Worm (Caenorhabditis elegans) whole organism, L4 larva: Measurements from ENCODE around the gene srx-17.

Experiments used
- F10B5.3 ChIP-seq: sonication (generic microtip); optimal IDR thresholded peaks from 2 replicates; lab custom pipeline; 2016; ENCODE audit warnings: mild to moderate bottlenecking, missing genetic modification characterization, missing compliant biosample characterization
- F26F4.8 ChIP-seq: fragments of 200-800 bp; sonication (Bioruptor generic); conservative IDR thresholded peaks from 2 replicates; pipeline ENCODE4 v1.3.6; 2022; ENCODE audit warnings: missing genetic modification characterization, missing compliant biosample characterization
- F37D6.2 ChIP-seq: sonication (generic microtip); optimal IDR thresholded peaks from 2 replicates; lab custom pipeline; 2016; ENCODE audit warnings: mild to moderate bottlenecking, missing genetic modification characterization, missing compliant biosample characterization
- T20F7.1 ChIP-seq: fragments of 200-800 bp; sonication (Bioruptor generic); optimal IDR thresholded peaks from 2 replicates; lab custom pipeline; 2018; ENCODE audit warnings: mild to moderate bottlenecking, missing genetic modification characterization, missing compliant biosample characterization
- aha-1 ChIP-seq: fragments of 150-350 bp; peaks from one replicate; lab custom pipeline; 2014; ENCODE audit warnings: missing biosample characterization, missing genetic modification characterization
- aly-2 ChIP-seq: sonication (generic microtip); optimal IDR thresholded peaks from 2 replicates; lab custom pipeline; 2018; ENCODE audit warnings: missing biosample characterization, missing genetic modification characterization
- arid-1 ChIP-seq: fragments of 200-800 bp; sonication (Bioruptor generic); conservative IDR thresholded peaks from 2 replicates; pipeline ENCODE4 v1.3.6; 2022; ENCODE audit warnings: missing genetic modification reagents, missing genetic modification characterization, missing compliant biosample characterization
- ceh-20 ChIP-seq: fragments of 200-800 bp; sonication (Bioruptor generic); IDR thresholded peaks from 2 replicates; pipeline ENCODE4 v1.3.6; 2022; ENCODE audit warnings: missing genetic modification reagents, missing genetic modification characterization, missing compliant biosample characterization
- ceh-32 ChIP-seq: sonication (generic microtip); optimal IDR thresholded peaks from 2 replicates; lab custom pipeline; 2016; ENCODE audit warnings: mild to moderate bottlenecking, missing genetic modification characterization, missing compliant biosample characterization; ENCODE audit not compliant: poor library complexity
- daf-8 ChIP-seq: fragments of 200-800 bp; sonication (Bioruptor generic); IDR thresholded peaks from 2 replicates; pipeline ENCODE4 v1.3.6; 2022; ENCODE audit warnings: missing genetic modification characterization, missing compliant biosample characterization
- dpl-1 ChIP-seq: fragments of 150-350 bp; optimal IDR thresholded peaks from 2 replicates; lab custom pipeline; 2014; ENCODE audit warnings: missing biosample characterization, missing genetic modification reagents, missing genetic modification characterization
- duxl-1 ChIP-seq: sonication (generic microtip); optimal IDR thresholded peaks from 2 replicates; lab custom pipeline; 2016; ENCODE audit warnings: mild to moderate bottlenecking, missing genetic modification characterization, moderate library complexity, missing compliant biosample characterization; ENCODE audit not compliant: poor library complexity
- dve-1 ChIP-seq: sonication (generic microtip); optimal IDR thresholded peaks from 2 replicates; lab custom pipeline; 2017; ENCODE audit warnings: antibody characterized with exemption, mild to moderate bottlenecking, missing genetic modification characterization, missing compliant biosample characterization; ENCODE audit not compliant: insufficient read depth
- hif-1 ChIP-seq, 2 experiments: sonication (generic microtip); optimal IDR thresholded peaks; 2 replicates each; lab custom pipeline; 2016 to 2017; ENCODE audit warnings: missing compliant biosample characterization in 2 of 2, missing genetic modification characterization in 2 of 2, missing genetic modification reagents in 2 of 2, missing genotype in 2 of 2, mild to moderate bottlenecking in 1 of 2
- hlh-11 ChIP-seq: fragments of 200-800 bp; sonication (Bioruptor generic); optimal IDR thresholded peaks from 2 replicates; lab custom pipeline; 2018; ENCODE audit warnings: mild to moderate bottlenecking, missing genetic modification characterization, missing compliant biosample characterization
- hlh-30 ChIP-seq: sonication (generic microtip); optimal IDR thresholded peaks from 2 replicates; lab custom pipeline; 2017; ENCODE audit warnings: antibody characterized with exemption, mild to moderate bottlenecking, missing genetic modification characterization, missing compliant biosample characterization; ENCODE audit not compliant: insufficient read depth
- hmg-1.1 ChIP-seq: fragments of 200-800 bp; sonication (Bioruptor generic); IDR thresholded peaks from 2 replicates; pipeline ENCODE4 v1.3.6; 2022; ENCODE audit warnings: missing genetic modification reagents, missing genetic modification characterization, missing compliant biosample characterization
- lir-3 ChIP-seq: sonication (generic microtip); optimal IDR thresholded peaks from 2 replicates; lab custom pipeline; 2016; ENCODE audit warnings: mild to moderate bottlenecking, missing genetic modification characterization, missing compliant biosample characterization
- lsy-2 ChIP-seq, 2 experiments: fragments of 150-350 bp in 1 of 2; sonication (generic microtip) in 1 of 2; optimal IDR thresholded peaks; 2 replicates each; lab custom pipeline; 2014 to 2017; ENCODE audit warnings: missing biosample characterization in 2 of 2, missing genetic modification characterization in 2 of 2
- mep-1 ChIP-seq: fragments of 150-350 bp; sonication (generic microtip); optimal IDR thresholded peaks from 3 replicates; lab custom pipeline; 2014; ENCODE audit warnings: missing biosample characterization, missing genetic modification characterization
- mes-2 ChIP-seq: sonication (generic microtip); optimal IDR thresholded peaks from 2 replicates; lab custom pipeline; 2016; ENCODE audit warnings: missing genotype, mild to moderate bottlenecking, missing genetic modification characterization, missing compliant biosample characterization; ENCODE audit not compliant: poor library complexity, severe bottlenecking
- mxl-3 ChIP-seq: fragments of 200-800 bp; sonication (Bioruptor generic); optimal IDR thresholded peaks from 2 replicates; lab custom pipeline; 2018; ENCODE audit warnings: mild to moderate bottlenecking, missing genetic modification characterization, missing compliant biosample characterization
- nhr-11 ChIP-seq: fragments of 150-350 bp; optimal IDR thresholded peaks from 2 replicates; lab custom pipeline; 2014; ENCODE audit warnings: missing biosample characterization, missing genetic modification characterization
- nhr-25 ChIP-seq: sonication (generic microtip); optimal IDR thresholded peaks from 2 replicates; lab custom pipeline; 2017; ENCODE audit warnings: missing genetic modification characterization, mild to moderate bottlenecking, missing compliant biosample characterization, antibody characterized with exemption, moderate library complexity, borderline replicate concordance; ENCODE audit not compliant: insufficient read depth
- nhr-76 ChIP-seq: fragments of 150-350 bp; optimal IDR thresholded peaks from 2 replicates; lab custom pipeline; 2014; ENCODE audit warnings: missing biosample characterization, missing genetic modification characterization
- tag-97 ChIP-seq: fragments of 200-800 bp; sonication (Bioruptor generic); IDR thresholded peaks from 2 replicates; pipeline ENCODE4 v1.3.6; 2022; ENCODE audit warnings: missing genetic modification characterization, missing compliant biosample characterization
- unc-39 ChIP-seq: sonication (generic microtip); optimal IDR thresholded peaks from 2 replicates; lab custom pipeline; 2017; ENCODE audit warnings: missing biosample characterization, missing genetic modification characterization
- unc-62 ChIP-seq, 3 experiments: fragments of 150-350 bp in 1 of 3; sonication (generic microtip); optimal IDR thresholded peaks in 2 of 3; peaks in 1 of 3; 1 replicate in 1 of 3; 2 replicates in 2 of 3; lab custom pipeline; 2014 to 2017; ENCODE audit warnings: missing biosample characterization in 3 of 3, missing genetic modification characterization in 3 of 3, missing genetic modification reagents in 3 of 3, missing genotype in 1 of 3
- zip-11 ChIP-seq: fragments of 200-800 bp; sonication (Bioruptor generic); IDR thresholded peaks from 2 replicates; pipeline ENCODE4 v1.3.6; 2022; ENCODE audit warnings: missing genetic modification characterization, missing compliant biosample characterization
- zip-2 ChIP-seq: fragments of 150-350 bp; optimal IDR thresholded peaks from 2 replicates; lab custom pipeline; 2014; ENCODE audit warnings: missing biosample characterization, missing genetic modification characterization
- ztf-11 ChIP-seq: fragments of 150-350 bp; optimal IDR thresholded peaks from 2 replicates; lab custom pipeline; 2014; ENCODE audit warnings: missing biosample characterization, missing genetic modification characterization

The srx-17 gene

DNA sequence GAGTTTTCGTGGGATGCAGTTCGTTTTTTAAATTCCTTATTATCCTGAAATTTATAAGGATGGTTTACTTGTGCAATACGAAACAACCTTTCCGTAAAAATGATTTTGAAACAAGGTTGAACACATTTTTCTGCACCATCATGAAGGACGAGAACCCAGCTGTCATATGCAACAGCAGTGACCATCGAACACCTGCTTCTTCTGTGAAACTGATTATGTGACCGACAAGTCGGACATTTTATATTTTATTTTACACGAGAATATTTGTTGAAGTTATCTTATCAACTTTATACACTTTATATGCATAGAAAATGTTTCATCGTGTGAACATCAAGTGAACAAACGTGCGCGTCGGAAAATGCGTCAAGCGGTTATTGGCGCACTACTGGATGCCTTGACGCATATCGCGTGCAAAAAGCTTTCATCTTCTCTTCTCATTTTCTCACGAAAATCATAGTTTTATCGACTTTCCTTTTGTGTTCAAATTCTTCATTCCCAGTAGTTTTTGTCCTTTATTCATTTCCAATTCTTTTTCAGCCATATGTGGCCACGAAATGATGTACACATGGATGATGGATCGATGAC, 22.1 kb upstream of the srx-17 start, which contains the start of gene sel-10 (continued):
- TF ChIP-seq dpl-1 (GFP tag; lab: Kevin White, UChicago) (peak; percentile 76), F10B5.3 (peak; percentile 23), duxl-1 (peak; percentile 66), hlh-30 (tag; lab: Kevin White, UChicago) (peak; percentile 66), aly-2 (tag; lab: Kevin White, UChicago) (no peak), aha-1 (tag; lab: Kevin White, UChicago) (peak; percentile 98), mxl-3 (GFP tag; lab: Kevin White, UChicago) (peak; percentile 57), hif-1 (tag; optimal IDR thresholded peaks at IDR 0.05; lab: Kevin White, UChicago) (peak in 1 of 2 experiments; percentile 65), T20F7.1 (peak; percentile 67), tag-97 (GFP tag; lab: Robert Waterston, UW) (no peak), ztf-11 (tag; lab: Kevin White, UChicago) (no peak), arid-1 (GFP tag; lab: Robert Waterston, UW) (0 out of 2 replicates have a peak, but pooled peaks have one; percentile 33)

- TF ChIP-seq lsy-2 (tag; optimal IDR thresholded peaks at IDR 0.05; lab: Kevin White, UChicago) (no peak), aha-1 (tag; lab: Kevin White, UChicago) (peak; percentile 72)
- TF ChIP-seq, all 104 proteins: peak for 1
These were observed 18.3 kb upstream of the srx-17 start, which contains the start of gene hpo-31 for ce11 chrV:13822752-13823151. Gene hpo-31, plus strand, starts transcription at chrV:13823052.

- TF ChIP-seq ceh-32 (tag; lab: Kevin White, UChicago): no peak
- TF ChIP-seq aha-1 (tag; lab: Kevin White, UChicago): peak; percentile 2
- peak in 1 of 2 experiments; percentile 75 for TF ChIP-seq unc-62 (GFP tag; optimal IDR thresholded peaks at IDR 0.05 in 1 of 2; lab: Kevin White, UChicago)
- no peak for TF ChIP-seq unc-62 (tag; optimal IDR thresholded peaks at IDR 0.05; lab: Kevin White, UChicago)
- no peak for TF ChIP-seq mes-2 (tag; lab: Kevin White, UChicago)
These were observed 13.1 kb upstream of the srx-17 start, which contains the start of gene nrf-5 for ce11 chrV:13827920-13828319. Gene nrf-5, plus strand, starts transcription at chrV:13828267.

- TF ChIP-seq unc-62 (GFP tag; optimal IDR thresholded peaks at IDR 0.05 in 1 of 2; lab: Kevin White, UChicago): peak in 1 of 2 experiments; percentile 61
- no peak for TF ChIP-seq unc-62 (tag; optimal IDR thresholded peaks at IDR 0.05; lab: Kevin White, UChicago)
- no peak for TF ChIP-seq ceh-20 (GFP tag; lab: Robert Waterston, UW)
- TF ChIP-seq hlh-11: no peak
These were observed 10.2 kb upstream of the srx-17 start, which contains the start of gene str-165 for ce11 chrV:13830813-13831212. Gene str-165, plus strand, starts transcription at chrV:13831113.

ce11 chrV:13833951-13834350, 7.1 kb upstream of the srx-17 start, which contains the start of gene srx-129:
Gene srx-129, plus strand, starts transcription at chrV:13834251.
- TF ChIP-seq mep-1 (tag; lab: Kevin White, UChicago) (no peak), mxl-3 (GFP tag; lab: Kevin White, UChicago) (no peak), nhr-11 (tag; lab: Kevin White, UChicago) (no peak), F26F4.8 (GFP tag; lab: Robert Waterston, UW) (no peak), nhr-25 (no peak), F37D6.2 (no peak), nhr-76 (tag; lab: Kevin White, UChicago) (no peak), hmg-1.1 (GFP tag; lab: Robert Waterston, UW) (no peak), daf-8 (no peak), dve-1 (tag; lab: Kevin White, UChicago) (no peak), ceh-20 (GFP tag; lab: Robert Waterston, UW) (no peak), zip-11 (GFP tag; lab: Robert Waterston, UW) (no peak), unc-39 (no peak), zip-2 (tag; lab: Kevin White, UChicago) (no peak), lir-3 (tag; lab: Kevin White, UChicago) (no peak)
